Fruit fly (Drosophila melanogaster): ENCODE measurements around the gene CG11247.
A peak's percentile ranks its signal among the peaks of the same experiment; 100 is the strongest.

The CG11247 gene

DNA sequence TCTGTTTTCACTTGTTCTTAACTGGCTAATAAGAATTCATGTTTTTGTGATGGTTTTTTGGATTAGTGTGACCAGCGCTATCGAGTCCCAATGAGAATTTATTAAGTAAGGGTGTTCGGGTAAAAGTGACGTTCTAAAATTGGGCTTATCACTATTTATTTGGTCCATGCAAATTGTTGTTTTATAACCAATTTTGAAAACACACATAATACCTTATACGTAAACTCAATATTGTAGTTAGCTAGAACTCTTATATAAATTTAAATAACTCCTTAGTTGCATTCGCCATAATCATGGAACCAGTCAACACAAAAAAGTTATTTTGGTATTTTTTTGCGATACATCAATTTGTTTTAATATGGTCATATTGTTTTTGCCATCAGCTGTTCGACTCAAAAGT is 48.9 kb downstream of the CG11247 start, which contains the start of the genes Als2 and CG11248 (continued):
- TF ChIP-seq CG17359 (tag; optimal IDR thresholded peaks at IDR 0.05) (peak; percentile 59), CG11695 (GFP tag; IDR thresholded peaks at IDR 0.05) (no peak; the same call in 2 of the 3 replicates), Dbx (GFP tag; IDR thresholded peaks at IDR 0.05) (peak; percentile 70), seq (GFP tag; IDR thresholded peaks at IDR 0.05) (0 out of 2 replicates have a peak, but pooled peaks have one; percentile 23), CHES-1-like (GFP tag; optimal IDR thresholded peaks at IDR 0.05) (peak; percentile 77), CG6791 (GFP tag; IDR thresholded peaks at IDR 0.05; ENCODE audit: partially characterized antibody) (no peak), dmrt11E (tag; optimal IDR thresholded peaks at IDR 0.05) (peak; percentile 84), exex (tag; optimal IDR thresholded peaks at IDR 0.05) (no peak), odd (GFP tag; optimal IDR thresholded peaks at IDR 0.05) (no peak), CG9932 (GFP tag; IDR thresholded peaks at IDR 0.05) (peak; percentile 82), fd3F (GFP tag; optimal IDR thresholded peaks at IDR 0.05) (peak; percentile 70), CG15073 (GFP tag; optimal IDR thresholded peaks at IDR 0.05) (no peak), CG13624 (GFP tag; optimal IDR thresholded peaks at IDR 0.05) (peak; percentile 69), oc (tag; optimal IDR thresholded peaks at IDR 0.05) (no peak), cato (GFP tag; optimal IDR thresholded peaks at IDR 0.05; ENCODE audit: borderline replicate concordance) (peak; percentile 37), ATbp (GFP tag; optimal IDR thresholded peaks at IDR 0.05) (no peak), NfI (GFP tag; optimal IDR thresholded peaks at IDR 0.05) (peak; percentile 66), CG17361 (GFP tag; IDR thresholded peaks at IDR 0.05) (no peak; the same call in 1 of the 3 replicates), CG6254 (GFP tag; optimal IDR thresholded peaks at IDR 0.05) (no peak), Jarid2 (GFP tag; optimal IDR thresholded peaks at IDR 0.05) (no peak), CG18764 (GFP tag; optimal IDR thresholded peaks at IDR 0.05) (peak; percentile 50), CG31388 (GFP tag; optimal IDR thresholded peaks at IDR 0.05) (peak; percentile 51), CG31365 (tag; optimal IDR thresholded peaks at IDR 0.05) (no peak), Tbp (GFP tag; optimal IDR thresholded peaks at IDR 0.05) (no peak), CG6683 (GFP tag; optimal IDR thresholded peaks at IDR 0.05) (no peak), org-1 (GFP tag; optimal IDR thresholded peaks at IDR 0.05) (no peak), CG13123 (GFP tag; optimal IDR thresholded peaks at IDR 0.05) (no peak), Max (GFP tag; optimal IDR thresholded peaks at IDR 0.05) (peak; percentile 66), knrl (GFP tag; IDR thresholded peaks at IDR 0.05; ENCODE audit: partially characterized antibody) (no peak), CG11504 (tag; optimal IDR thresholded peaks at IDR 0.05) (no peak), Chrac-16 (GFP tag; optimal IDR thresholded peaks at IDR 0.05) (peak; percentile 70), CG10209 (GFP tag; optimal IDR thresholded peaks at IDR 0.05) (peak; percentile 41), CG16815 (GFP tag; optimal IDR thresholded peaks at IDR 0.05) (peak; percentile 57), Bteb2 (GFP tag; optimal IDR thresholded peaks at IDR 0.05) (peak; percentile 73), ranshi (GFP tag; IDR thresholded peaks at IDR 0.05) (peak; percentile 67; the same call in 1 of the 2 replicates), CG3163 (GFP tag; optimal IDR thresholded peaks at IDR 0.05) (peak; percentile 17), CG15479 (GFP tag; optimal IDR thresholded peaks at IDR 0.05) (no peak), CG9437 (GFP tag; optimal IDR thresholded peaks at IDR 0.05) (peak; percentile 24), CG11247 (GFP tag; IDR thresholded peaks at IDR 0.05) (no peak), aop (GFP tag; IDR thresholded peaks at IDR 0.05) (no peak), unc-4 (GFP tag; IDR thresholded peaks at IDR 0.05; ENCODE audit: partially characterized antibody) (no peak), Nf-YC (tag; optimal IDR thresholded peaks at IDR 0.05) (no peak), CG9215 (GFP tag; IDR thresholded peaks at IDR 0.05) (peak; percentile 64), bab2 (GFP tag; optimal IDR thresholded peaks at IDR 0.05) (peak; percentile 72), Gsc (GFP tag; IDR thresholded peaks at IDR 0.05) (no peak), mld (GFP tag; IDR thresholded peaks at IDR 0.05; ENCODE audit: partially characterized antibody) (no peak), Neu2 (GFP tag; optimal IDR thresholded peaks at IDR 0.05; ENCODE audit: borderline replicate concordance) (no peak), ind (GFP tag; optimal IDR thresholded peaks at IDR 0.05) (peak; percentile 79), z (GFP tag; IDR thresholded peaks at IDR 0.05) (no peak), CG8924 (tag; optimal IDR thresholded peaks at IDR 0.05) (peak; percentile 91), disco-r (GFP tag; optimal IDR thresholded peaks at IDR 0.05) (no peak)
